Worm (Caenorhabditis elegans) whole organism, L1 larva: ENCODE results near the gene cogc-6.
A peak's percentile ranks its signal among the peaks of the same experiment; 100 is the strongest.

Source experiments
- C04F5.9 ChIP-seq: sonication (generic microtip); optimal IDR thresholded peaks from 2 replicates; lab custom pipeline; 2016; ENCODE audit warnings: missing genetic modification characterization, missing compliant biosample characterization
- Y116A8C.19 ChIP-seq: sonication (generic microtip); optimal IDR thresholded peaks from 2 replicates; lab custom pipeline; 2016; ENCODE audit warnings: missing compliant biosample characterization, missing genetic modification characterization, borderline replicate concordance
- aha-1 ChIP-seq: fragments of 150-350 bp; optimal IDR thresholded peaks from 2 replicates; lab custom pipeline; 2014; ENCODE audit warnings: missing biosample characterization, missing genetic modification characterization
- alr-1 ChIP-seq: fragments of 200-800 bp; sonication (Bioruptor generic); optimal IDR thresholded peaks from 2 replicates; lab custom pipeline; 2018; ENCODE audit warnings: borderline replicate concordance, mild to moderate bottlenecking, missing genetic modification characterization, missing compliant biosample characterization
- aly-2 ChIP-seq: fragments of 150-350 bp; optimal IDR thresholded peaks from 2 replicates; lab custom pipeline; 2014; ENCODE audit warnings: missing biosample characterization, missing genetic modification characterization
- blmp-1 ChIP-seq: fragments of 150-350 bp; optimal IDR thresholded peaks from 2 replicates; lab custom pipeline; 2014; ENCODE audit warnings: missing biosample characterization, missing genetic modification characterization
- ceh-63 ChIP-seq: fragments of 200-800 bp; sonication (Bioruptor generic); optimal IDR thresholded peaks from 2 replicates; lab custom pipeline; 2018; ENCODE audit warnings: mild to moderate bottlenecking, missing genetic modification characterization, missing compliant biosample characterization
- ceh-8 ChIP-seq: fragments of 200-800 bp; sonication (Bioruptor generic); optimal IDR thresholded peaks from 2 replicates; lab custom pipeline; 2018; ENCODE audit warnings: mild to moderate bottlenecking, missing genetic modification characterization, moderate library complexity, missing compliant biosample characterization
- ceh-82 ChIP-seq, 3 experiments: fragments of 150-350 bp in 1 of 3; sonication (generic microtip) in 2 of 3; optimal IDR thresholded peaks; 2 replicates each; lab custom pipeline; 2014 to 2017; ENCODE audit warnings: missing biosample characterization in 3 of 3, missing genetic modification characterization in 3 of 3
- ceh-88 ChIP-seq: fragments of 200-800 bp; sonication (Bioruptor generic); IDR thresholded peaks from 2 replicates; pipeline ENCODE4 v1.3.6; 2022; ENCODE audit warnings: missing genetic modification characterization, missing compliant biosample characterization
- dpl-1 ChIP-seq, 3 experiments: fragments of 150-350 bp in 2 of 3; sonication (generic microtip) in 1 of 3; optimal IDR thresholded peaks; 2 replicates each; lab custom pipeline; 2014 to 2017; ENCODE audit warnings: missing biosample characterization in 3 of 3, missing genetic modification characterization in 3 of 3, missing genetic modification reagents in 3 of 3
- dsc-1 ChIP-seq: sonication (generic microtip); optimal IDR thresholded peaks from 2 replicates; lab custom pipeline; 2016; ENCODE audit warnings: mild to moderate bottlenecking, missing genetic modification characterization, missing compliant biosample characterization
- efl-1 ChIP-seq, 4 experiments: fragments of 150-350 bp; optimal IDR thresholded peaks in 3 of 4; peaks in 1 of 4; 1 replicate in 1 of 4; 2 replicates in 3 of 4; lab custom pipeline; 2014; ENCODE audit warnings: missing biosample characterization in 2 of 4, missing genetic modification characterization in 2 of 4, missing genetic modification reagents in 2 of 4
- egl-27 ChIP-seq, 2 experiments: fragments of 150-350 bp in 1 of 2; sonication (generic microtip); optimal IDR thresholded peaks; 3 replicates each; lab custom pipeline; 2017 to 2018; ENCODE audit warnings: missing biosample characterization in 2 of 2, missing genetic modification characterization in 2 of 2, missing genetic modification reagents in 2 of 2
- elt-2 ChIP-seq: sonication (generic microtip); optimal IDR thresholded peaks from 2 replicates; lab custom pipeline; 2016; ENCODE audit warnings: missing genetic modification characterization, mild to moderate bottlenecking, inconsistent platforms, missing compliant biosample characterization, missing genetic modification reagents
- fkh-4 ChIP-seq: sonication (generic microtip); optimal IDR thresholded peaks from 2 replicates; lab custom pipeline; 2016; ENCODE audit warnings: missing compliant biosample characterization, missing genetic modification characterization, borderline replicate concordance
- fos-1 ChIP-seq: fragments of 150-350 bp; optimal IDR thresholded peaks from 2 replicates; lab custom pipeline; 2014; ENCODE audit warnings: missing biosample characterization, missing genetic modification characterization
- grh-1 ChIP-seq: fragments of 200-800 bp; sonication (Bioruptor generic); IDR thresholded peaks from 2 replicates; pipeline ENCODE4 v1.3.6; 2022; ENCODE audit warnings: missing genetic modification reagents, missing genetic modification characterization, missing compliant biosample characterization
- hpl-2 ChIP-seq: fragments of 150-350 bp; optimal IDR thresholded peaks from 2 replicates; lab custom pipeline; 2014; ENCODE audit warnings: missing biosample characterization, missing genetic modification reagents, missing genetic modification characterization
- isw-1 ChIP-seq: fragments of 200-800 bp; sonication (Bioruptor generic); IDR thresholded peaks from 2 replicates; pipeline ENCODE4 v1.3.6; 2022; ENCODE audit warnings: missing genetic modification characterization, missing compliant biosample characterization
- jun-1 ChIP-seq: fragments of 150-350 bp; optimal IDR thresholded peaks from 2 replicates; lab custom pipeline; 2014; ENCODE audit warnings: missing biosample characterization, missing genetic modification reagents, missing genetic modification characterization
- lin-14 ChIP-seq: fragments of 200-800 bp; sonication (Bioruptor generic); optimal IDR thresholded peaks from 2 replicates; lab custom pipeline; 2018; ENCODE audit warnings: mild to moderate bottlenecking, missing genetic modification characterization, moderate library complexity, missing compliant biosample characterization
- lin-15B ChIP-seq: fragments of 150-350 bp; sonication (generic microtip); optimal IDR thresholded peaks from 3 replicates; lab custom pipeline; 2014; ENCODE audit warnings: missing biosample characterization, missing genetic modification characterization
- lin-35 ChIP-seq, 2 experiments: fragments of 150-350 bp; optimal IDR thresholded peaks; 2 replicates each; lab custom pipeline; 2014; ENCODE audit warnings: missing biosample characterization in 2 of 2, missing genetic modification characterization in 2 of 2, missing genetic modification reagents in 2 of 2
- mab-9 ChIP-seq: fragments of 200-800 bp; sonication (Bioruptor generic); IDR thresholded peaks from 2 replicates; pipeline ENCODE4 v1.3.6; 2022; ENCODE audit warnings: missing genetic modification reagents, missing genetic modification characterization, missing compliant biosample characterization
- mdl-1 ChIP-seq, 2 experiments: fragments of 150-350 bp; optimal IDR thresholded peaks; 2 replicates each; lab custom pipeline; 2014 to 2017; ENCODE audit warnings: missing biosample characterization in 2 of 2, missing genetic modification characterization in 2 of 2, inconsistent platforms in 1 of 2
- mef-2 ChIP-seq: fragments of 150-350 bp; optimal IDR thresholded peaks from 2 replicates; lab custom pipeline; 2014; ENCODE audit warnings: missing biosample characterization, missing genetic modification characterization
- nhr-11 ChIP-seq: fragments of 150-350 bp; optimal IDR thresholded peaks from 2 replicates; lab custom pipeline; 2014; ENCODE audit warnings: missing biosample characterization, missing genetic modification characterization
- nhr-12 ChIP-seq: sonication (generic microtip); optimal IDR thresholded peaks from 2 replicates; lab custom pipeline; 2017; ENCODE audit warnings: missing biosample characterization, missing genetic modification characterization
- nhr-19 ChIP-seq: fragments of 200-800 bp; sonication (Bioruptor generic); conservative IDR thresholded peaks from 2 replicates; pipeline ENCODE4 v1.3.6; 2022; ENCODE audit warnings: missing genetic modification characterization, missing compliant biosample characterization
- nhr-20 ChIP-seq: sonication (generic microtip); optimal IDR thresholded peaks from 2 replicates; lab custom pipeline; 2016; ENCODE audit warnings: mild to moderate bottlenecking, missing genetic modification characterization, missing compliant biosample characterization
- nhr-28 ChIP-seq: fragments of 150-350 bp; optimal IDR thresholded peaks from 2 replicates; lab custom pipeline; 2014; ENCODE audit warnings: missing biosample characterization, missing genetic modification characterization
- nhr-71 ChIP-seq: sonication (generic microtip); optimal IDR thresholded peaks from 2 replicates; lab custom pipeline; 2016; ENCODE audit warnings: mild to moderate bottlenecking, missing genetic modification characterization, moderate library complexity, missing compliant biosample characterization
- nhr-84 ChIP-seq: sonication (generic microtip); optimal IDR thresholded peaks from 2 replicates; lab custom pipeline; 2017; ENCODE audit warnings: missing biosample characterization, missing genetic modification characterization
- rnt-1 ChIP-seq: sonication (generic microtip); optimal IDR thresholded peaks from 2 replicates; lab custom pipeline; 2016; ENCODE audit warnings: mild to moderate bottlenecking, missing genetic modification characterization, moderate library complexity, missing compliant biosample characterization
- skn-1 ChIP-seq: fragments of 150-350 bp; optimal IDR thresholded peaks from 2 replicates; lab custom pipeline; 2014; ENCODE audit warnings: missing biosample characterization, missing genetic modification characterization
- snpc-4 ChIP-seq: fragments of 150-350 bp; optimal IDR thresholded peaks from 2 replicates; lab custom pipeline; 2014; ENCODE audit warnings: missing biosample characterization, missing genetic modification characterization
- sptf-1 ChIP-seq: fragments of 150-350 bp; optimal IDR thresholded peaks from 2 replicates; lab custom pipeline; 2014; ENCODE audit warnings: missing biosample characterization, missing genetic modification characterization
- tlp-1 ChIP-seq: fragments of 150-350 bp; optimal IDR thresholded peaks from 2 replicates; lab custom pipeline; 2014; ENCODE audit warnings: missing biosample characterization, missing genetic modification characterization
- unc-130 ChIP-seq: fragments of 150-350 bp; optimal IDR thresholded peaks from 2 replicates; lab custom pipeline; 2017; ENCODE audit warnings: missing biosample characterization, missing genetic modification characterization, inconsistent platforms
- unc-30 ChIP-seq: sonication (generic microtip); optimal IDR thresholded peaks from 2 replicates; lab custom pipeline; 2017; ENCODE audit warnings: missing biosample characterization, missing genetic modification characterization
- unc-62 ChIP-seq: fragments of 150-350 bp; optimal IDR thresholded peaks from 2 replicates; lab custom pipeline; 2014; ENCODE audit warnings: missing biosample characterization, missing genetic modification reagents, missing genetic modification characterization
- unc-98 ChIP-seq: fragments of 200-800 bp; sonication (Bioruptor generic); IDR thresholded peaks from 2 replicates; pipeline ENCODE4 v1.3.6; 2022; ENCODE audit warnings: missing genetic modification characterization, missing compliant biosample characterization
- vab-15 ChIP-seq: sonication (generic microtip); optimal IDR thresholded peaks from 2 replicates; lab custom pipeline; 2017; ENCODE audit warnings: missing genotype, mild to moderate bottlenecking, missing genetic modification characterization, missing compliant biosample characterization
- zag-1 ChIP-seq: fragments of 150-350 bp; optimal IDR thresholded peaks from 2 replicates; lab custom pipeline; 2014; ENCODE audit warnings: missing biosample characterization, missing genetic modification characterization
- zip-4 ChIP-seq: fragments of 200-800 bp; sonication (Bioruptor generic); optimal IDR thresholded peaks from 2 replicates; lab custom pipeline; 2018; ENCODE audit warnings: mild to moderate bottlenecking, missing genetic modification characterization, moderate library complexity, missing compliant biosample characterization
- ztf-11 ChIP-seq, 2 experiments: sonication (generic microtip); optimal IDR thresholded peaks; 2 replicates each; lab custom pipeline; 2016 to 2017; ENCODE audit warnings: missing genetic modification characterization in 2 of 2, missing biosample characterization in 1 of 2, missing compliant biosample characterization in 1 of 2

Gene cogc-6

ce11 chrV:8269878-8270277 is 48.8 kb upstream of the cogc-6 start (continued):
- TF ChIP-seq ceh-88 (GFP tag; lab: Robert Waterston, UW) = no peak
- TF ChIP-seq ceh-82 (tag; optimal IDR thresholded peaks at IDR 0.05; lab: Kevin White, UChicago) = no peak
- TF ChIP-seq elt-2 (tag; lab: Kevin White, UChicago) = peak; percentile 97
- no peak for TF ChIP-seq ceh-8
- TF ChIP-seq hpl-2 (GFP tag; lab: Kevin White, UChicago) = no peak
- no peak for TF ChIP-seq aha-1 (tag; lab: Kevin White, UChicago)
- no peak for TF ChIP-seq nhr-84 (tag; lab: Kevin White, UChicago)
- TF ChIP-seq unc-98 (GFP tag; lab: Robert Waterston, UW) = no peak
- TF ChIP-seq ztf-11 (tag; optimal IDR thresholded peaks at IDR 0.05; lab: Kevin White, UChicago) = no peak
- TF ChIP-seq sptf-1 = no peak
- no peak for TF ChIP-seq mab-9 (GFP tag; lab: Robert Waterston, UW)
- no peak for TF ChIP-seq nhr-12 (tag; lab: Kevin White, UChicago)
- TF ChIP-seq, all 84 proteins: peak for 5

DNA sequence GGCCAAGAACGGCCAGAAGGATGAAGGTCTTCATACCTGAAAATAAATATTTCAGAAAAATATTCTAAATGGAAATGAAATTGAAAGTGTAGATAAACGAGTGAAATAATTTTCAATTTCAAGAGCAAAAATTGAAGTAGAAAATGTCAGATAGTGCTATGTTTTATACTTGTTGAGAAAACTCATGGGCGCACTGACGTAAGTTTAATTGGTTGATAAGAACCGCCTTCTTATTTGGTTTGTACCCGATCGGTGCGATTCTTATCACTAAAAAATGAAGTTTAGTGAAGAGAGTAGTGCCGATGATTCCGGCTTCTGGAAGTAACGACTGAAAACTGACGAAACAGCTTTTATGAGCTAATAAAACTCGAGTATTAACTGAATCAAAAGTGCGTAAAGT is 47.8 kb upstream of the cogc-6 start, which contains the start of the genes asp-6 and asp-12:
Gene asp-6 (minus strand): TSS at position 36 of the 400 bp plus-strand sequence.
Gene asp-12 (plus strand): TSS at position 309 of the 400 bp plus-strand sequence.
- TF ChIP-seq blmp-1 (no peak), unc-30 (no peak), lin-35 (GFP tag; optimal IDR thresholded peaks at IDR 0.05; lab: Kevin White, UChicago) (peak in 1 of 2 experiments; percentile 8), elt-2 (tag; lab: Kevin White, UChicago) (peak; percentile 86), efl-1 (optimal IDR thresholded peaks at IDR 0.05; lab: Kevin White, UChicago) (no peak), efl-1 (GFP tag; optimal IDR thresholded peaks at IDR 0.05 in 1 of 2; lab: Kevin White, UChicago) (peak in 1 of 2 experiments; percentile 74)

DNA sequence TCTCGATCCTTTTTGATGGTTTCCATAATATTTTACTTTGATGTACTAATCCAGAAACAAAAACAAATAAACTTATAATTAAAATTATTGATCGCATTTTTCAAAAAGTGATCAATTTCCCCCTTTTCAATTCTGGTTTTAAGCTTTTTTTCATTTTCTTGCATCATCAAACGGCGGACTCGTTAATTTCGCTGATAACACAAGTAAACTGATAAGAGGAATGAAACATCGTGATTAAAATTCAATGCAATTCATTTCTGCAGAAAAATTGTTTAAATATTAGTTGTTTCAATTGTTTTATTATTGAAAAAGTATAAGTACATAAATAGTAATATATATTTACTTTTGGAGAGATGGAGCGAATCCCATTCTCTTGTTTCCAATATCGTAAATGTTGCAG is 46.2 kb upstream of the cogc-6 start:
- TF ChIP-seq nhr-84 (tag; lab: Kevin White, UChicago) (no peak), unc-130 (tag; lab: Kevin White, UChicago) (no peak), nhr-71 (tag; lab: Kevin White, UChicago) (no peak), hpl-2 (GFP tag; lab: Kevin White, UChicago) (no peak), nhr-11 (tag; lab: Kevin White, UChicago) (no peak), zag-1 (tag; lab: Kevin White, UChicago) (no peak), lin-35 (GFP tag; optimal IDR thresholded peaks at IDR 0.05; lab: Kevin White, UChicago) (peak in 1 of 2 experiments; percentile 31), ceh-63 (no peak), fos-1 (tag; lab: Kevin White, UChicago) (no peak), jun-1 (tag; lab: Kevin White, UChicago) (peak; percentile 13), dpl-1 (GFP tag; optimal IDR thresholded peaks at IDR 0.05; lab: Kevin White, UChicago) (no peak), snpc-4 (tag; lab: Kevin White, UChicago) (no peak), lin-15B (no peak), vab-15 (tag; lab: Kevin White, UChicago) (no peak), nhr-28 (tag; lab: Kevin White, UChicago) (no peak), mdl-1 (tag; optimal IDR thresholded peaks at IDR 0.05; lab: Kevin White, UChicago) (no peak), nhr-20 (no peak), isw-1 (no peak), tlp-1 (tag; lab: Kevin White, UChicago) (peak; percentile 87), nhr-19 (GFP tag; lab: Robert Waterston, UW) (no peak), aly-2 (tag; lab: Kevin White, UChicago) (peak; percentile 64), grh-1 (no peak), ceh-8 (no peak), alr-1 (tag; lab: Kevin White, UChicago) (no peak), zip-4 (GFP tag; lab: Kevin White, UChicago) (no peak), unc-62 (GFP tag; lab: Kevin White, UChicago) (no peak), mef-2 (tag; lab: Kevin White, UChicago) (no peak), lin-14 (no peak), skn-1 (tag; lab: Kevin White, UChicago) (no peak), dsc-1 (no peak), Y116A8C.19 (tag; lab: Kevin White, UChicago) (no peak), elt-2 (tag; lab: Kevin White, UChicago) (peak; percentile 95), C04F5.9 (no peak), ceh-88 (GFP tag; lab: Robert Waterston, UW) (no peak), rnt-1 (no peak), fkh-4 (tag; lab: Kevin White, UChicago) (no peak), egl-27 (tag; optimal IDR thresholded peaks at IDR 0.05; lab: Kevin White, UChicago) (no peak)
